Fruit fly (Drosophila melanogaster) whole organism, adult: Measurements from ENCODE around the gene cl.

ENCODE experiments used
- CG12768 ChIP-seq: fragments of 200-800 bp; sonication (Bioruptor generic); optimal IDR thresholded peaks from 2 replicates; lab custom pipeline; 2017; ENCODE audit warnings: missing biosample characterization, missing genetic modification characterization, mild to moderate bottlenecking, moderate library complexity, missing genetic modification reagents
- kay ChIP-seq: fragments of 200-800 bp; sonication (Bioruptor generic); peaks from one replicate; lab custom pipeline; 2016; ENCODE audit warnings: missing biosample characterization, missing genetic modification characterization, borderline replicate concordance

- TF ChIP-seq kay (GFP tag; lab: Kevin White, UChicago) (no peak), CG12768 (GFP tag; lab: Kevin White, UChicago) (peak; percentile 77)
Observed at dm6 chr2L:5523848-5524473, 4.0 kb downstream of the cl start, which contains the start of the genes Vps52 and Elp4.
